Worm (Caenorhabditis elegans) whole organism, L4 larva: ENCODE data around the gene C52B9.10.
A peak's percentile ranks its signal among the peaks of the same experiment; 100 is the strongest.

Source experiments
- F37D6.2 ChIP-seq: sonication (generic microtip); optimal IDR thresholded peaks from 2 replicates; lab custom pipeline; 2016; ENCODE audit warnings: mild to moderate bottlenecking, missing genetic modification characterization, missing compliant biosample characterization
- R02D3.7 ChIP-seq: fragments of 150-350 bp; sonication (generic microtip); optimal IDR thresholded peaks from 3 replicates; lab custom pipeline; 2014; ENCODE audit warnings: missing biosample characterization, missing genetic modification characterization
- T20F7.1 ChIP-seq: fragments of 200-800 bp; sonication (Bioruptor generic); optimal IDR thresholded peaks from 2 replicates; lab custom pipeline; 2018; ENCODE audit warnings: mild to moderate bottlenecking, missing genetic modification characterization, missing compliant biosample characterization
- T26A8.4 ChIP-seq: fragments of 200-800 bp; sonication (Bioruptor generic); IDR thresholded peaks from 2 replicates; pipeline ENCODE4 v1.3.6; 2022; ENCODE audit warnings: missing genetic modification characterization, missing compliant biosample characterization
- Y105C5A.15 ChIP-seq: fragments of 200-800 bp; sonication (Bioruptor generic); IDR thresholded peaks from 2 replicates; pipeline ENCODE4 v1.3.6; 2022; ENCODE audit warnings: missing genetic modification characterization, missing compliant biosample characterization
- ZK337.2 ChIP-seq: fragments of 200-800 bp; sonication (Bioruptor generic); IDR thresholded peaks from 2 replicates; pipeline ENCODE4 v1.3.6; 2022; ENCODE audit warnings: missing genetic modification reagents, missing genetic modification characterization, missing compliant biosample characterization
- aha-1 ChIP-seq: fragments of 150-350 bp; peaks from one replicate; lab custom pipeline; 2014; ENCODE audit warnings: missing biosample characterization, missing genetic modification characterization
- attf-4 ChIP-seq: sonication (generic microtip); optimal IDR thresholded peaks from 3 replicates; lab custom pipeline; 2017; ENCODE audit warnings: missing biosample characterization, missing genetic modification characterization
- ceh-20 ChIP-seq: fragments of 200-800 bp; sonication (Bioruptor generic); IDR thresholded peaks from 2 replicates; pipeline ENCODE4 v1.3.6; 2022; ENCODE audit warnings: missing genetic modification reagents, missing genetic modification characterization, missing compliant biosample characterization
- ceh-32 ChIP-seq: sonication (generic microtip); optimal IDR thresholded peaks from 2 replicates; lab custom pipeline; 2016; ENCODE audit warnings: mild to moderate bottlenecking, missing genetic modification characterization, missing compliant biosample characterization; ENCODE audit not compliant: poor library complexity
- ceh-44 ChIP-seq: fragments of 200-800 bp; sonication (Bioruptor generic); IDR thresholded peaks from 2 replicates; pipeline ENCODE4 v1.3.6; 2022; ENCODE audit warnings: missing genetic modification reagents, missing genetic modification characterization, missing compliant biosample characterization
- ces-1 ChIP-seq: fragments of 150-350 bp; sonication (generic microtip); optimal IDR thresholded peaks from 4 replicates; lab custom pipeline; 2014; ENCODE audit warnings: missing biosample characterization, missing genetic modification reagents, missing genetic modification characterization
- ctbp-1 ChIP-seq: fragments of 200-800 bp; sonication (Bioruptor generic); IDR thresholded peaks from 2 replicates; pipeline ENCODE4 v1.3.6; 2022; ENCODE audit warnings: missing genetic modification reagents, missing genetic modification characterization, missing compliant biosample characterization
- daf-16 ChIP-seq, 3 experiments: sonication (generic microtip); optimal IDR thresholded peaks; 2 replicates each; lab custom pipeline; 2016 to 2017; ENCODE audit warnings: missing genetic modification characterization in 3 of 3, missing genetic modification reagents in 3 of 3, mild to moderate bottlenecking in 2 of 3, missing compliant biosample characterization in 2 of 3, missing biosample characterization in 1 of 3, moderate library complexity in 1 of 3
- dmd-6 ChIP-seq: fragments of 200-800 bp; sonication (Bioruptor generic); IDR thresholded peaks from 2 replicates; pipeline ENCODE4 v1.3.6; 2022; ENCODE audit warnings: missing genetic modification reagents, missing genetic modification characterization, missing compliant biosample characterization
- dmd-8 ChIP-seq: fragments of 200-800 bp; sonication (Bioruptor generic); IDR thresholded peaks from 2 replicates; pipeline ENCODE4 v1.3.6; 2022; ENCODE audit warnings: missing genetic modification characterization, missing compliant biosample characterization
- dpl-1 ChIP-seq: fragments of 150-350 bp; optimal IDR thresholded peaks from 2 replicates; lab custom pipeline; 2014; ENCODE audit warnings: missing biosample characterization, missing genetic modification reagents, missing genetic modification characterization
- dve-1 ChIP-seq: sonication (generic microtip); optimal IDR thresholded peaks from 2 replicates; lab custom pipeline; 2017; ENCODE audit warnings: antibody characterized with exemption, mild to moderate bottlenecking, missing genetic modification characterization, missing compliant biosample characterization; ENCODE audit not compliant: insufficient read depth
- fkh-10 ChIP-seq: fragments of 150-350 bp; optimal IDR thresholded peaks from 2 replicates; lab custom pipeline; 2014; ENCODE audit warnings: missing biosample characterization, missing genetic modification reagents, missing genetic modification characterization
- hlh-11 ChIP-seq: fragments of 200-800 bp; sonication (Bioruptor generic); optimal IDR thresholded peaks from 2 replicates; lab custom pipeline; 2018; ENCODE audit warnings: mild to moderate bottlenecking, missing genetic modification characterization, missing compliant biosample characterization
- hlh-30 ChIP-seq: sonication (generic microtip); optimal IDR thresholded peaks from 2 replicates; lab custom pipeline; 2017; ENCODE audit warnings: antibody characterized with exemption, mild to moderate bottlenecking, missing genetic modification characterization, missing compliant biosample characterization; ENCODE audit not compliant: insufficient read depth
- lin-15B ChIP-seq: fragments of 150-350 bp; sonication (generic microtip); optimal IDR thresholded peaks from 3 replicates; lab custom pipeline; 2014; ENCODE audit warnings: missing biosample characterization, missing genetic modification characterization
- lin-38 ChIP-seq: fragments of 200-800 bp; sonication (Bioruptor generic); IDR thresholded peaks from 2 replicates; pipeline ENCODE4 v1.3.6; 2022; ENCODE audit warnings: missing genetic modification reagents, missing genetic modification characterization, missing compliant biosample characterization
- lir-3 ChIP-seq: sonication (generic microtip); optimal IDR thresholded peaks from 2 replicates; lab custom pipeline; 2016; ENCODE audit warnings: mild to moderate bottlenecking, missing genetic modification characterization, missing compliant biosample characterization
- lsy-2 ChIP-seq, 2 experiments: fragments of 150-350 bp in 1 of 2; sonication (generic microtip) in 1 of 2; optimal IDR thresholded peaks; 2 replicates each; lab custom pipeline; 2014 to 2017; ENCODE audit warnings: missing biosample characterization in 2 of 2, missing genetic modification characterization in 2 of 2
- madf-5 ChIP-seq, 2 experiments: fragments of 200-800 bp; sonication (Bioruptor generic); IDR thresholded peaks; 2 replicates each; pipeline ENCODE4 v1.3.6; 2022; ENCODE audit warnings: missing compliant biosample characterization in 2 of 2, missing genetic modification characterization in 2 of 2
- mep-1 ChIP-seq: fragments of 150-350 bp; sonication (generic microtip); optimal IDR thresholded peaks from 3 replicates; lab custom pipeline; 2014; ENCODE audit warnings: missing biosample characterization, missing genetic modification characterization
- nhr-10 ChIP-seq: fragments of 150-350 bp; optimal IDR thresholded peaks from 2 replicates; lab custom pipeline; 2014; ENCODE audit warnings: missing biosample characterization, missing genetic modification characterization
- nhr-11 ChIP-seq: fragments of 150-350 bp; optimal IDR thresholded peaks from 2 replicates; lab custom pipeline; 2014; ENCODE audit warnings: missing biosample characterization, missing genetic modification characterization
- nhr-111 ChIP-seq: fragments of 200-800 bp; sonication (Bioruptor generic); optimal IDR thresholded peaks from 2 replicates; lab custom pipeline; 2018; ENCODE audit warnings: mild to moderate bottlenecking, missing genetic modification characterization, missing compliant biosample characterization
- nhr-28 ChIP-seq: fragments of 150-350 bp; optimal IDR thresholded peaks from 2 replicates; lab custom pipeline; 2014; ENCODE audit warnings: missing biosample characterization, missing genetic modification characterization
- php-3 ChIP-seq: fragments of 200-800 bp; sonication (Bioruptor generic); IDR thresholded peaks from 2 replicates; pipeline ENCODE4 v1.3.6; 2022; ENCODE audit warnings: missing genetic modification reagents, missing genetic modification characterization, missing compliant biosample characterization
- snpc-1.2 ChIP-seq: fragments of 200-800 bp; sonication (Bioruptor generic); IDR thresholded peaks from 2 replicates; pipeline ENCODE4 v1.3.6; 2022; ENCODE audit warnings: missing genetic modification reagents, missing genetic modification characterization, missing compliant biosample characterization
- snpc-4 ChIP-seq: fragments of 150-350 bp; optimal IDR thresholded peaks from 2 replicates; lab custom pipeline; 2014; ENCODE audit warnings: missing biosample characterization, missing genetic modification characterization
- tag-97 ChIP-seq: fragments of 200-800 bp; sonication (Bioruptor generic); IDR thresholded peaks from 2 replicates; pipeline ENCODE4 v1.3.6; 2022; ENCODE audit warnings: missing genetic modification characterization, missing compliant biosample characterization
- unc-62 ChIP-seq, 3 experiments: fragments of 150-350 bp in 1 of 3; sonication (generic microtip); optimal IDR thresholded peaks in 2 of 3; peaks in 1 of 3; 1 replicate in 1 of 3; 2 replicates in 2 of 3; lab custom pipeline; 2014 to 2017; ENCODE audit warnings: missing biosample characterization in 3 of 3, missing genetic modification characterization in 3 of 3, missing genetic modification reagents in 3 of 3, missing genotype in 1 of 3
- zip-2 ChIP-seq: fragments of 150-350 bp; optimal IDR thresholded peaks from 2 replicates; lab custom pipeline; 2014; ENCODE audit warnings: missing biosample characterization, missing genetic modification characterization
- ztf-7 ChIP-seq: fragments of 150-350 bp; optimal IDR thresholded peaks from 2 replicates; lab custom pipeline; 2014; ENCODE audit warnings: missing biosample characterization, missing genetic modification characterization

C52B9.10 gene

DNA sequence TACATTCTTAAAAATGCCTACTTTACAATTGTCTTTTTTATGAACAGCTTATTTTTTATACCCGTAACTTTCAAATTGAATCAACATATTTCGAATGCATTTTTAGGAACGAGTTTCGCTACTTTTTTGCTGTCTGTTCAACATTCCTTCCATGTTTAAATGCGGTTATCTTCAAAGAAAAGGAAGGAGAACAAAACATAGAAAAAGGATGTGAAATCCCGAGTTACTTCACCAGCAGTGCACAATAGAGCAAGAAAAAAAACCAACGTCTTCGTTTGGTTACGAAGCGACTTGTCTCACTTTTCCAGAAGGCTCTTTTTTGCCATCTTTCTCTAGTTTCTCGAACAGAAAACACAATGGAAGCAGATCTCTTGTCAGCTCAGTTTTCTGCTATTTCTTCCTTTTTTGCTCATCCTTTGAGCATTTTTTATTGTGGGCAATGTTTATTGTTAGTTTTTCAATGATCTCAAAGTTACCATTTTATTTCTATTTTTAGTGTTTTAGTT lies 12.0 kb downstream of the C52B9.10 start, which contains the start of gene cka-2:
cka-2 (plus strand) TSS at position 456 of the 506 bp plus-strand sequence.
- TF ChIP-seq ZK337.2, result no peak
- TF ChIP-seq fkh-10 (GFP tag; lab: Kevin White, UChicago), result peak; percentile 83
- TF ChIP-seq ces-1 (GFP tag; lab: Kevin White, UChicago), result peak; percentile 67
- TF ChIP-seq mep-1 (tag; lab: Kevin White, UChicago), result no peak
- TF ChIP-seq ctbp-1, result 0 out of 2 replicates have a peak, but pooled peaks have one; percentile 46
- TF ChIP-seq lin-15B (tag; lab: Kevin White, UChicago), result no peak
- TF ChIP-seq T20F7.1, result no peak
- peak in 1 of 2 experiments; percentile 19 for TF ChIP-seq lsy-2 (tag; optimal IDR thresholded peaks at IDR 0.05; lab: Kevin White, UChicago)
- no peak for TF ChIP-seq nhr-11 (tag; lab: Kevin White, UChicago)
- no peak for TF ChIP-seq nhr-111 (GFP tag; lab: Kevin White, UChicago)
- peak; percentile 14 for TF ChIP-seq hlh-30 (tag; lab: Kevin White, UChicago)
- TF ChIP-seq, all 104 proteins: peak for 5

DNA sequence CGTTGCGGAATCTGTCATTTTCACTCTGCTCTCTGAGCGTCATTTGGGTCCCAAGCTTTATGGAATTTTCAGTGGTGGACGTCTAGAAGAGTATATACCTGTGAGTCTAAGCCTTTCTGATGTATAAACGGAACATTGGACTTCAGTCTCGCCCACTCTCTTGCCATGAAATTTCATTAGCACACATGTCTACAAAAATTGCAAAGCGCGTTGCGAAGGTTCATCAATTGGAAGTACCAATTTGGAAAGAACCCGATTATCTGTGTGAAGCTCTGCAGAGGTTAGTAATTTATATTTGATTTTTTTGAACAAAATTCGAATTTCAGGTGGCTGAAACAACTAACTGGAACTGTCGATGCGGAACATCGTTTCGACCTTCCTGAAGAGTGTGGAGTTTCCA lies 16.1 kb downstream of the C52B9.10 start:
- TF ChIP-seq unc-62 (GFP tag; optimal IDR thresholded peaks at IDR 0.05 in 1 of 2; lab: Kevin White, UChicago) (peak in 1 of 2 experiments; percentile 57), unc-62 (tag; optimal IDR thresholded peaks at IDR 0.05; lab: Kevin White, UChicago) (no peak), zip-2 (tag; lab: Kevin White, UChicago) (no peak), dpl-1 (no peak), madf-5 (GFP tag; IDR thresholded peaks at IDR 0.05; lab: Robert Waterston, UW) (no peak), lin-15B (tag; lab: Kevin White, UChicago) (no peak), aha-1 (peak; percentile 74), T26A8.4 (GFP tag; lab: Robert Waterston, UW) (no peak), Y105C5A.15 (GFP tag; lab: Robert Waterston, UW) (no peak)

DNA sequence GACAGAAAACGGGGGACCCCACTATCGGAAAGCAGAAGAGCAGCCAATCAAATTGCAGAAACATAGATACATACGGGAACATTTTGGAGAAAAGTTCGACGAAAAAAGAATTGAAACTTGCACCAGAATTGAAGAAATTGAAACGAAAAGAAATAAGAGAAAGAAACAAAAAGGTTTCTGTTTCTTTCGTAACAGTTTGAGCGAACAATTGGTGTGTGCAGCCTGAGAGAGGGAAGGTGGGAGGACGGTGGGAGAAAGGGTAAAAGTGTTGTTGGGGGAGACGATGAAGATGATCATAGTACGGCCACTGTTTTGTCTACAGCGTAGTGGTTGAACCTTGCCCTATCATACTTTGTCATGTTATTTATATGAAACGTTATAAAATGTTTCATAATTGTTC lies 21.2 kb downstream of the C52B9.10 start:
- TF ChIP-seq lin-38 (GFP tag; lab: Robert Waterston, UW), result no peak
- no peak for TF ChIP-seq daf-16 (GFP tag; optimal IDR thresholded peaks at IDR 0.05; lab: Kevin White, UChicago)
- peak; percentile 48 for TF ChIP-seq daf-16 (tag; optimal IDR thresholded peaks at IDR 0.05; lab: Kevin White, UChicago)
- TF ChIP-seq snpc-4 (tag; lab: Kevin White, UChicago), result no peak
- TF ChIP-seq fkh-10 (GFP tag; lab: Kevin White, UChicago), result peak; percentile 27
- peak; percentile 9; the same call in 1 of the 2 replicates for TF ChIP-seq dmd-6
- TF ChIP-seq ceh-20, result no peak
- TF ChIP-seq mep-1 (tag; lab: Kevin White, UChicago), result peak; percentile 32
- TF ChIP-seq nhr-28, result peak; percentile 28
- TF ChIP-seq hlh-11 (tag; lab: Kevin White, UChicago), result peak; percentile 41
- no peak for TF ChIP-seq lir-3 (tag; lab: Kevin White, UChicago)
- no peak for TF ChIP-seq tag-97
- TF ChIP-seq, all 104 proteins: peak for 6

ce11 chrX:4295917-4296316 lies 22.2 kb downstream of the C52B9.10 start:
- TF ChIP-seq dve-1 (tag; lab: Kevin White, UChicago) (no peak), ztf-7 (tag; lab: Kevin White, UChicago) (no peak), snpc-1.2 (GFP tag; lab: Robert Waterston, UW) (no peak), ceh-32 (no peak), ceh-44 (GFP tag; lab: Robert Waterston, UW) (no peak), R02D3.7 (no peak), attf-4 (no peak), dmd-8 (GFP tag; lab: Robert Waterston, UW) (no peak), nhr-10 (tag; lab: Kevin White, UChicago) (no peak), F37D6.2 (tag; lab: Kevin White, UChicago) (no peak), mep-1 (tag; lab: Kevin White, UChicago) (no peak), php-3 (GFP tag; lab: Robert Waterston, UW) (no peak), T20F7.1 (no peak)
- TF ChIP-seq, all 104 proteins: peak for 0
